Worm (Caenorhabditis elegans) whole organism, midembryonic: Measurements from ENCODE around the gene rexd-1.
"Not testable (repeated sequence)": the region's sequence is repeated elsewhere in the genome, so short reads cannot be mapped to it uniquely, and the experiment has no call there.

ENCODE experiments used
- med-1 ChIP-seq: sonication (generic microtip); optimal IDR thresholded peaks from 2 replicates; lab custom pipeline; 2017; ENCODE audit warnings: missing genetic modification characterization, mild to moderate bottlenecking, missing compliant biosample characterization, antibody characterized with exemption, missing genetic modification reagents; ENCODE audit not compliant: insufficient read depth
- ref-1 ChIP-seq: fragments of 200-800 bp; sonication (Bioruptor generic); conservative IDR thresholded peaks from 2 replicates; pipeline ENCODE4 v1.3.6; 2022; ENCODE audit warnings: missing genetic modification reagents, missing genetic modification characterization, missing compliant biosample characterization
- tab-1 ChIP-seq: fragments of 200-800 bp; sonication (Bioruptor generic); IDR thresholded peaks from 2 replicates; pipeline ENCODE4 v1.3.6; 2022; ENCODE audit warnings: missing genetic modification characterization, missing compliant biosample characterization
- ztf-23 ChIP-seq: fragments of 200-800 bp; sonication (Bioruptor generic); IDR thresholded peaks from 2 replicates; pipeline ENCODE4 v1.3.6; 2022; ENCODE audit warnings: missing genetic modification reagents, missing genetic modification characterization, missing compliant biosample characterization

DNA sequence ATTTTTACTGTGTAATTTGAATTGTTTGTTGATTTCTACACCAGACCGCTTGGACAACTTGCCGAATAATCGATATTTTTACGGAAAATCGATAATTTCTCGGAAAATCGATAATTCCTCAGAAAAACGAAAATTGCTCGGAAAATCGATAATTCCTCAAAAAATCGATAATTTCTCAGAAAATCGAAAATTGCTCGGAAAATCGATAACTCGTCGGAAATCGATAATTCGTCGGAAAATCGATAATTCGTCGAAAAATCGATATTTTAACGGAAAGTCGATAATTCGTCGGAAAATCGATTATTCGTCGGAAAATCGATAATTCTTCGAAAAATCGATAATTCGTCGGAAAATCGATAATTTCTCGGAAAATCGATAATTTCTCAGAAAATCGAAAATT is 57.8 kb downstream of the rexd-1 start:
- TF ChIP-seq ref-1 (GFP tag; lab: Robert Waterston, UW); ztf-23 (GFP tag; lab: Robert Waterston, UW); med-1 (GFP tag; lab: Kevin White, UChicago); tab-1 (GFP tag; lab: Robert Waterston, UW): not testable (repeated sequence)
